Fruit fly (Drosophila melanogaster): ENCODE results near the gene unc80.

unc80 gene

DNA sequence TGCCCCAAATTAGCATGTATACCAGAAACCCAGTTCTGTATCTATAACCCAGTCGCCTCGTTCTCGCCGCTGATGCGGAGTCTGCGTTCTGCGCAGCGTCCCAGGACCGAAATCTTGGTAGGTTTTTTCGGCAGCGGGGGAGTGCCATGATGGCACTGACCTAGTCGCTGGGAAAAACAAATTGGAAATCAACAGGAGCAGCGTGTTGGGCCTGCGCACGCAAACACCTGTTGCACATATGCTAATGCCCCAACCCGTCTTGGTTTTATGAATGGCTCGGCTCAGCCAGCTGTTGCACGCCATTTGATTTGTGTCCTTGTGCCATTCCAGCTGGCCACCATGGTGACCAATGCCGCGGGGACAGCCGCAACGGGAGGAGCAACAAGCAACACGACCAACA lies 618 bp downstream of the unc80 start:
- no peak for TF ChIP-seq CG13775 (GFP tag; optimal IDR thresholded peaks at IDR 0.05)
- no peak for TF ChIP-seq CG4617 (GFP tag; optimal IDR thresholded peaks at IDR 0.05; ENCODE audit: borderline replicate concordance)
- TF ChIP-seq hkb (optimal IDR thresholded peaks at IDR 0.05), result no peak
- TF ChIP-seq hkb (GFP tag; IDR thresholded peaks at IDR 0.05), result no peak
- no peak for TF ChIP-seq dan (GFP tag; IDR thresholded peaks at IDR 0.05)
- TF ChIP-seq H15 (GFP tag; IDR thresholded peaks at IDR 0.05), result no peak
- peak; percentile 1 for TF ChIP-seq CG18599 (GFP tag; optimal IDR thresholded peaks at IDR 0.05)
- peak; percentile 27; the same call in 1 of the 2 replicates for TF ChIP-seq CG32767 (GFP tag; IDR thresholded peaks at IDR 0.05)
- no peak for TF ChIP-seq Drgx (GFP tag; IDR thresholded peaks at IDR 0.05)
- TF ChIP-seq CG2120 (GFP tag; optimal IDR thresholded peaks at IDR 0.05), result no peak
- 0 out of 3 replicates have a peak, but pooled peaks have one; percentile 17 for TF ChIP-seq CG11456 (GFP tag; IDR thresholded peaks at IDR 0.05)
- no peak for TF ChIP-seq Hr39 (optimal IDR thresholded peaks at IDR 0.05)
- peak; percentile 100 for TF ChIP-seq scrt (GFP tag; optimal IDR thresholded peaks at IDR 0.05)
- no peak for TF ChIP-seq CG31365 (tag; optimal IDR thresholded peaks at IDR 0.05)
- 0 out of 2 replicates have a peak, but pooled peaks have one; percentile 16 for TF ChIP-seq crol (GFP tag; IDR thresholded peaks at IDR 0.05)
- no peak for TF ChIP-seq Dip2 (GFP tag; IDR thresholded peaks at IDR 0.05)
- peak; percentile 87 for TF ChIP-seq ewg (GFP tag; optimal IDR thresholded peaks at IDR 0.05)
- TF ChIP-seq CG34422 (GFP tag; IDR thresholded peaks at IDR 0.05), result peak; percentile 80; the same call in 2 of the 3 replicates
- no peak for TF ChIP-seq D19B (GFP tag; optimal IDR thresholded peaks at IDR 0.05)
- no peak for TF ChIP-seq NfI (GFP tag; optimal IDR thresholded peaks at IDR 0.05)
- TF ChIP-seq chinmo (GFP tag; IDR thresholded peaks at IDR 0.05; ENCODE audit: partially characterized antibody), result 0 out of 4 replicates have a peak, but pooled peaks have one; percentile 30
- peak; percentile 7 for TF ChIP-seq CG8478 (optimal IDR thresholded peaks at IDR 0.05)
- TF ChIP-seq CG15269 (tag; optimal IDR thresholded peaks at IDR 0.05), result no peak
- TF ChIP-seq grau (tag; optimal IDR thresholded peaks at IDR 0.05), result no peak

DNA sequence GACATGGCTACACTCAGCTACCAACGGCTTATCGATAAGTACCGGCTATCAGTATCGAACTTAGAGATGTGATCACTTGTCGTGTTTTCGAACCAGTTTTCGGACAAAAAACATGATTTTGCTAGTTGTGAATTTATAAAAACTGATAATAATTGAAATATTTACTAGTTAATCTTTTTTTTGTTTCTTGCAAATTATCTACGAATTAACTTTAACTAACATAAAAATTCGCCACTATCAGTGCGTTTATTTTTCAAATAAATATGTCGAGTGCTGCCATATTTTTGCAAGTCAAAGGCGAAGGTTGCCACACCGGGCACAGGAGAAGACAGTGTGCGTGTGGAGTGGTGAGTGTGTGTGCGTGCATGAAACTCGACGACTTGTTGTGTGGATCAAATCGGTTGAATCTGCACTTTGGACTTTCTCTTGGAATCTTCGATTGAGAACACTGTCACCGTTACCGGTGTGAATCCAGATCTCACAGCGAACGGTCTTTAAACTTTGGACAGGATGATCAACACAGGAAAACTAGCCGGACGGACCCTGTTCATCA lies 15.0 kb downstream of the unc80 start, which contains the start of gene Hsdl2:
Gene Hsdl2 (plus strand): TSS at position 349 of the 553 bp plus-strand sequence.
- no peak for TF ChIP-seq TFAM (GFP tag; optimal IDR thresholded peaks at IDR 0.05)
- TF ChIP-seq CG30403 (GFP tag; optimal IDR thresholded peaks at IDR 0.05), result peak; percentile 37
- TF ChIP-seq CG1529 (GFP tag; optimal IDR thresholded peaks at IDR 0.05), result no peak
- no peak for TF ChIP-seq NK7.1 (GFP tag; optimal IDR thresholded peaks at IDR 0.05)
- TF ChIP-seq lilli (GFP tag; optimal IDR thresholded peaks at IDR 0.05), result peak; percentile 74
- peak; percentile 51 for TF ChIP-seq Max (GFP tag; optimal IDR thresholded peaks at IDR 0.05)
- peak; percentile 4 for TF ChIP-seq CG8944 (GFP tag; optimal IDR thresholded peaks at IDR 0.05)
- TF ChIP-seq CG6683 (GFP tag; optimal IDR thresholded peaks at IDR 0.05), result no peak
- peak; percentile 38 for TF ChIP-seq pho (GFP tag; optimal IDR thresholded peaks at IDR 0.05)
- TF ChIP-seq ara (GFP tag; IDR thresholded peaks at IDR 0.05), result no peak
- no peak; the same call in 1 of the 2 replicates for TF ChIP-seq inv (GFP tag; IDR thresholded peaks at IDR 0.05; ENCODE audit: partially characterized antibody)
- TF ChIP-seq hbn (GFP tag; IDR thresholded peaks at IDR 0.05; ENCODE audit: partially characterized antibody), result peak; percentile 56; the same call in 1 of the 2 replicates
- TF ChIP-seq Dref (GFP tag; IDR thresholded peaks at IDR 0.05), result peak; percentile 78
- TF ChIP-seq peb (GFP tag; IDR thresholded peaks at IDR 0.05), result peak; percentile 23; the same call in 1 of the 2 replicates
- TF ChIP-seq CG1602 (GFP tag; optimal IDR thresholded peaks at IDR 0.05), result peak; percentile 0
- no peak for TF ChIP-seq Fer3 (tag; optimal IDR thresholded peaks at IDR 0.05)
- TF ChIP-seq H2.0 (GFP tag; IDR thresholded peaks at IDR 0.05), result no peak
- no peak for TF ChIP-seq shn (GFP tag; optimal IDR thresholded peaks at IDR 0.05)
- TF ChIP-seq Myb (GFP tag; optimal IDR thresholded peaks at IDR 0.05), result peak; percentile 74
- no peak for TF ChIP-seq CG11504 (tag; optimal IDR thresholded peaks at IDR 0.05)
- peak; percentile 33 for TF ChIP-seq Ets97D (GFP tag; optimal IDR thresholded peaks at IDR 0.05)
- peak; percentile 64; the same call in 2 of the 3 replicates for TF ChIP-seq Dbx (GFP tag; IDR thresholded peaks at IDR 0.05)
- TF ChIP-seq crp (GFP tag; optimal IDR thresholded peaks at IDR 0.05), result peak in 1 of 2 experiments; percentile 21
- TF ChIP-seq Xrp1 (GFP tag; IDR thresholded peaks at IDR 0.05), result no peak
- TF ChIP-seq phol (tag; optimal IDR thresholded peaks at IDR 0.05), result peak; percentile 55
- TF ChIP-seq CG18619 (GFP tag; optimal IDR thresholded peaks at IDR 0.05), result no peak
- TF ChIP-seq CG7786 (GFP tag; optimal IDR thresholded peaks at IDR 0.05), result peak; percentile 7
- TF ChIP-seq Dip3 (GFP tag; optimal IDR thresholded peaks at IDR 0.05), result peak; percentile 50
- no peak for TF ChIP-seq grau (tag; optimal IDR thresholded peaks at IDR 0.05)

Data from whole organism, embryonic.